Fruit fly (Drosophila melanogaster) whole organism, embryonic: ENCODE measurements around the gene att-ORFB.
A peak's percentile ranks its signal among the peaks of the same experiment; 100 is the strongest.

Experiments
- Atf6 ChIP-seq: fragments of 200-800 bp; sonication (Bioruptor generic); IDR thresholded peaks from 2 replicates; pipeline ENCODE4 v1.3.6; 2022; ENCODE audit warnings: missing biosample characterization, missing genetic modification characterization
- B-H2 ChIP-seq: fragments of 200-800 bp; sonication (Bioruptor generic); optimal IDR thresholded peaks from 2 replicates; lab custom pipeline; 2018; ENCODE audit warnings: missing biosample characterization, mild to moderate bottlenecking, missing genetic modification characterization
- Bteb2 ChIP-seq: fragments of 200-800 bp; sonication (Bioruptor generic); optimal IDR thresholded peaks from 2 replicates; lab custom pipeline; 2016; ENCODE audit warnings: missing biosample characterization, missing genetic modification characterization
- CG10959 ChIP-seq: fragments of 200-800 bp; sonication (Bioruptor generic); IDR thresholded peaks from 2 replicates; pipeline ENCODE4 v1.3.6; 2022; ENCODE audit warnings: missing biosample characterization, missing genetic modification characterization
- CG12744 ChIP-seq: fragments of 200-800 bp; sonication (Bioruptor generic); optimal IDR thresholded peaks from 2 replicates; lab custom pipeline; 2016; ENCODE audit warnings: missing biosample characterization, missing genetic modification characterization
- CG13123 ChIP-seq: fragments of 200-800 bp; sonication (Bioruptor generic); optimal IDR thresholded peaks from 2 replicates; lab custom pipeline; 2016; ENCODE audit warnings: missing biosample characterization, missing genetic modification characterization
- CG14710 ChIP-seq: fragments of 200-800 bp; sonication (Bioruptor generic); optimal IDR thresholded peaks from 3 replicates; lab custom pipeline; 2019; ENCODE audit warnings: missing biosample characterization, mild to moderate bottlenecking, missing genetic modification characterization, moderate library complexity
- CG14965 ChIP-seq: fragments of 200-800 bp; sonication (Bioruptor generic); optimal IDR thresholded peaks from 2 replicates; lab custom pipeline; 2016; ENCODE audit warnings: missing biosample characterization, missing genetic modification characterization, borderline replicate concordance
- CG15696 ChIP-seq: fragments of 200-800 bp; sonication (Bioruptor generic); optimal IDR thresholded peaks from 2 replicates; lab custom pipeline; 2019; ENCODE audit warnings: missing biosample characterization, mild to moderate bottlenecking, missing genetic modification characterization, moderate library complexity
- CG17912 ChIP-seq: fragments of 200-800 bp; sonication (Bioruptor generic); optimal IDR thresholded peaks from 2 replicates; lab custom pipeline; 2018; ENCODE audit warnings: missing biosample characterization, mild to moderate bottlenecking, missing genetic modification characterization
- CG2678 ChIP-seq: fragments of 200-800 bp; sonication (Bioruptor generic); optimal IDR thresholded peaks from 3 replicates; lab custom pipeline; 2019; ENCODE audit warnings: missing biosample characterization, mild to moderate bottlenecking, missing genetic modification characterization, moderate library complexity
- CG30403 ChIP-seq: fragments of 200-800 bp; sonication (Bioruptor generic); optimal IDR thresholded peaks from 3 replicates; lab custom pipeline; 2016; ENCODE audit warnings: missing biosample characterization, missing genetic modification characterization
- CG31441 ChIP-seq: fragments of 200-800 bp; sonication (Bioruptor generic); IDR thresholded peaks from 2 replicates; pipeline ENCODE4 v1.3.6; 2022; ENCODE audit warnings: missing biosample characterization, missing genetic modification characterization
- CG33213 ChIP-seq: fragments of 200-800 bp; sonication (Bioruptor generic); optimal IDR thresholded peaks from 3 replicates; lab custom pipeline; 2016; ENCODE audit warnings: missing biosample characterization, missing genetic modification characterization
- CG6791 ChIP-seq: fragments of 200-800 bp; sonication (Bioruptor generic); IDR thresholded peaks from 3 replicates; pipeline ENCODE4 v1.3.6; 2022; ENCODE audit warnings: missing biosample characterization, missing genetic modification characterization; ENCODE audit not compliant: partially characterized antibody
- CG7372 ChIP-seq: fragments of 200-800 bp; sonication (Bioruptor generic); IDR thresholded peaks from 2 replicates; pipeline ENCODE4 v1.3.6; 2022; ENCODE audit warnings: missing biosample characterization, missing genetic modification characterization
- CG9876 ChIP-seq: fragments of 200-800 bp; sonication (Bioruptor generic); optimal IDR thresholded peaks from 2 replicates; lab custom pipeline; 2016; ENCODE audit warnings: missing biosample characterization, missing genetic modification characterization
- CHES-1-like ChIP-seq: fragments of 200-800 bp; sonication (Bioruptor generic); optimal IDR thresholded peaks from 2 replicates; lab custom pipeline; 2016; ENCODE audit warnings: missing biosample characterization, missing genetic modification characterization
- CkIIα-i1 ChIP-seq: fragments of 200-800 bp; sonication (Bioruptor generic); IDR thresholded peaks from 2 replicates; pipeline ENCODE4 v1.3.6; 2022; ENCODE audit warnings: missing biosample characterization, missing genetic modification characterization
- D19B ChIP-seq: fragments of 200-800 bp; sonication (Bioruptor generic); optimal IDR thresholded peaks from 2 replicates; lab custom pipeline; 2017; ENCODE audit warnings: missing biosample characterization, mild to moderate bottlenecking, missing genetic modification characterization
- Dek ChIP-seq: fragments of 200-800 bp; sonication (Bioruptor generic); optimal IDR thresholded peaks from 3 replicates; lab custom pipeline; 2019; ENCODE audit warnings: missing biosample characterization, mild to moderate bottlenecking, missing genetic modification characterization, moderate library complexity
- Dfd ChIP-seq, 2 experiments: fragments of >200 bp; optimal IDR thresholded peaks; 2 replicates each; lab custom pipeline; 2017; ENCODE audit warnings: missing biosample characterization in 2 of 2, missing genetic modification characterization in 2 of 2
- Dip2 ChIP-seq: fragments of 200-800 bp; sonication (Bioruptor generic); IDR thresholded peaks from 2 replicates; pipeline ENCODE4 v1.3.6; 2022; ENCODE audit warnings: missing biosample characterization, missing genetic modification characterization
- HLH54F ChIP-seq: fragments of 200-800 bp; sonication (Bioruptor generic); optimal IDR thresholded peaks from 3 replicates; lab custom pipeline; 2016; ENCODE audit warnings: missing biosample characterization, missing genetic modification characterization
- HmgZ ChIP-seq: fragments of 200-800 bp; sonication (Bioruptor generic); optimal IDR thresholded peaks from 2 replicates; lab custom pipeline; 2018; ENCODE audit warnings: missing biosample characterization, mild to moderate bottlenecking, missing genetic modification characterization
- MTF-1 ChIP-seq: fragments of 200-800 bp; sonication (Bioruptor generic); optimal IDR thresholded peaks from 2 replicates; lab custom pipeline; 2018; ENCODE audit warnings: missing biosample characterization, mild to moderate bottlenecking, missing genetic modification characterization, borderline replicate concordance
- Meics ChIP-seq: fragments of 200-800 bp; sonication (Bioruptor generic); optimal IDR thresholded peaks from 2 replicates; lab custom pipeline; 2017; ENCODE audit warnings: missing biosample characterization, mild to moderate bottlenecking, missing genetic modification characterization
- Mes4 ChIP-seq: fragments of 200-800 bp; sonication (Bioruptor generic); optimal IDR thresholded peaks from 2 replicates; lab custom pipeline; 2016; ENCODE audit warnings: missing biosample characterization, missing genetic modification characterization
- NC2α ChIP-seq: fragments of 200-800 bp; sonication (Bioruptor generic); optimal IDR thresholded peaks from 2 replicates; lab custom pipeline; 2016; ENCODE audit warnings: missing biosample characterization, missing genetic modification characterization
- NC2β ChIP-seq: fragments of 200-800 bp; sonication (Bioruptor generic); optimal IDR thresholded peaks from 2 replicates; lab custom pipeline; 2016; ENCODE audit warnings: missing biosample characterization, missing genetic modification characterization
- Pdp1 ChIP-seq, 2 experiments: fragments of 200-800 bp; sonication (Bioruptor generic); optimal IDR thresholded peaks; 3 replicates each; lab custom pipeline; 2016; ENCODE audit warnings: missing biosample characterization in 2 of 2, missing genetic modification characterization in 2 of 2, mild to moderate bottlenecking in 1 of 2, moderate library complexity in 1 of 2
- Scr ChIP-seq: fragments of 200-800 bp; sonication (Bioruptor generic); IDR thresholded peaks from 2 replicates; pipeline ENCODE4 v1.3.6; 2022; ENCODE audit warnings: missing biosample characterization, missing genetic modification characterization; ENCODE audit not compliant: partially characterized antibody
- TFAM ChIP-seq: fragments of 200-800 bp; sonication (Bioruptor generic); optimal IDR thresholded peaks from 2 replicates; lab custom pipeline; 2017; ENCODE audit warnings: missing biosample characterization, missing genetic modification characterization, inconsistent platforms
- bsh ChIP-seq, 2 experiments: fragments of 200-800 bp; sonication (Bioruptor generic); optimal IDR thresholded peaks; 2 replicates each; lab custom pipeline; 2017 to 2018; ENCODE audit warnings: mild to moderate bottlenecking in 2 of 2, missing biosample characterization in 2 of 2, missing genetic modification characterization in 2 of 2, moderate library complexity in 1 of 2
- chinmo ChIP-seq: fragments of 200-800 bp; sonication (Bioruptor generic); IDR thresholded peaks from 4 replicates; pipeline ENCODE4 v1.3.6; 2022; ENCODE audit warnings: missing biosample characterization, missing genetic modification characterization; ENCODE audit not compliant: partially characterized antibody
- eve ChIP-seq, 2 experiments: fragments of >200 bp; optimal IDR thresholded peaks; 2 replicates each; lab custom pipeline; 2017; ENCODE audit warnings: missing biosample characterization in 2 of 2, missing genetic modification characterization in 2 of 2
- fd96Cb ChIP-seq: fragments of 200-800 bp; sonication (Bioruptor generic); optimal IDR thresholded peaks from 2 replicates; lab custom pipeline; 2018; ENCODE audit warnings: missing biosample characterization, mild to moderate bottlenecking, missing genetic modification characterization, moderate library complexity
- grn ChIP-seq: fragments of 200-800 bp; sonication (Bioruptor generic); optimal IDR thresholded peaks from 3 replicates; lab custom pipeline; 2017; ENCODE audit warnings: missing biosample characterization, missing genetic modification characterization
- her ChIP-seq: fragments of 200-800 bp; sonication (Bioruptor generic); optimal IDR thresholded peaks from 2 replicates; lab custom pipeline; 2016; ENCODE audit warnings: missing biosample characterization, missing genetic modification characterization
- ind ChIP-seq: fragments of 200-800 bp; sonication (Bioruptor generic); optimal IDR thresholded peaks from 3 replicates; lab custom pipeline; 2016; ENCODE audit warnings: missing biosample characterization, missing genetic modification characterization
- kay ChIP-seq: fragments of 200-800 bp; sonication (Bioruptor generic); optimal IDR thresholded peaks from 2 replicates; lab custom pipeline; 2016; ENCODE audit warnings: missing biosample characterization, missing genetic modification characterization
- nau ChIP-seq: fragments of 200-800 bp; sonication (Bioruptor generic); optimal IDR thresholded peaks from 3 replicates; lab custom pipeline; 2017; ENCODE audit warnings: missing biosample characterization, mild to moderate bottlenecking, missing genetic modification characterization, missing genetic modification reagents
- otp ChIP-seq: fragments of 200-800 bp; sonication (Bioruptor generic); IDR thresholded peaks from 3 replicates; pipeline ENCODE4, ENCODE4 v1.3.6; 2022; ENCODE audit warnings: missing biosample characterization, missing genetic modification characterization
- row ChIP-seq: fragments of 200-800 bp; sonication (Bioruptor generic); IDR thresholded peaks from 3 replicates; pipeline ENCODE4 v1.3.6; 2022; ENCODE audit warnings: missing biosample characterization, missing genetic modification characterization
- sima ChIP-seq: fragments of 200-800 bp; sonication (Bioruptor generic); optimal IDR thresholded peaks from 2 replicates; lab custom pipeline; 2016; ENCODE audit warnings: missing biosample characterization, missing genetic modification characterization
- slp2 ChIP-seq: fragments of 200-800 bp; sonication (Bioruptor generic); optimal IDR thresholded peaks from 2 replicates; lab custom pipeline; 2016; ENCODE audit warnings: missing biosample characterization, missing genetic modification characterization
- ssp ChIP-seq: fragments of 200-800 bp; sonication (Bioruptor generic); IDR thresholded peaks from 2 replicates; pipeline ENCODE4 v1.3.6; 2022; ENCODE audit warnings: missing biosample characterization, missing genetic modification characterization
- tin ChIP-seq: fragments of 200-800 bp; sonication (Bioruptor generic); optimal IDR thresholded peaks from 3 replicates; lab custom pipeline; 2016; ENCODE audit warnings: missing biosample characterization, missing genetic modification characterization
- ttk ChIP-seq: fragments of 200-800 bp; sonication (Bioruptor generic); IDR thresholded peaks from 2 replicates; pipeline ENCODE4 v2.1.2; 2022; ENCODE audit warnings: missing biosample characterization, missing genetic modification characterization
- tup ChIP-seq: fragments of 200-800 bp; sonication (Bioruptor generic); optimal IDR thresholded peaks from 2 replicates; lab custom pipeline; 2016; ENCODE audit warnings: missing biosample characterization, mild to moderate bottlenecking, missing genetic modification characterization, moderate library complexity
- twi ChIP-seq: fragments of 200-800 bp; optimal IDR thresholded peaks from 2 replicates; lab custom pipeline; 2019; ENCODE audit warnings: missing biosample characterization, mild to moderate bottlenecking, missing genetic modification characterization, moderate library complexity

att-ORFB gene

dm6 chr3R:20549017-20549854, 5.0 kb downstream of the att-ORFB start (continued):
- no peak for TF ChIP-seq CG14965 (GFP tag; lab: Kevin White, UChicago)
- no peak for TF ChIP-seq Mes4 (GFP tag; lab: Kevin White, UChicago)
- peak; percentile 84 for TF ChIP-seq D19B (GFP tag; lab: Kevin White, UChicago)
- TF ChIP-seq CG7372 (GFP tag; lab: Robert Waterston, UW): no peak
- TF ChIP-seq fd96Cb (tag; lab: Kevin White, UChicago): no peak
- TF ChIP-seq her: peak; percentile 19
- TF ChIP-seq Scr: no peak
- no peak for TF ChIP-seq NC2β (GFP tag; lab: Kevin White, UChicago)
- TF ChIP-seq nau (GFP tag; lab: Kevin White, UChicago): no peak
- TF ChIP-seq CG17912 (GFP tag; lab: Kevin White, UChicago): peak; percentile 43
- TF ChIP-seq MTF-1 (GFP tag; lab: Kevin White, UChicago): no peak
- peak; percentile 56 for TF ChIP-seq twi (tag; lab: Kevin White, UChicago)
- no peak for TF ChIP-seq Dek (tag; lab: Kevin White, UChicago)
- TF ChIP-seq CG14710 (tag; lab: Kevin White, UChicago): no peak
- TF ChIP-seq TFAM (GFP tag; lab: Kevin White, UChicago): no peak
- no peak for TF ChIP-seq CG30403 (GFP tag; lab: Kevin White, UChicago)
- no peak for TF ChIP-seq tin (GFP tag; lab: Kevin White, UChicago)
- TF ChIP-seq tup (GFP tag; lab: Kevin White, UChicago): no peak
- TF ChIP-seq ssp: no peak
- no peak for TF ChIP-seq ttk (GFP tag; lab: Robert Waterston, UW)
- TF ChIP-seq CG6791 (GFP tag; lab: Robert Waterston, UW): no peak
- no peak for TF ChIP-seq CG33213 (GFP tag; lab: Kevin White, UChicago)
- TF ChIP-seq CkIIα-i1: no peak
- peak in 1 of 2 experiments; percentile 83 for TF ChIP-seq Pdp1 (GFP tag; optimal IDR thresholded peaks at IDR 0.05; lab: Kevin White, UChicago)
- TF ChIP-seq CG13123 (GFP tag; lab: Kevin White, UChicago): no peak
- TF ChIP-seq bsh (GFP tag; optimal IDR thresholded peaks at IDR 0.05; lab: Kevin White, UChicago): no peak
- TF ChIP-seq sima (GFP tag; lab: Kevin White, UChicago): no peak
- peak; percentile 26 for TF ChIP-seq ind
- no peak for TF ChIP-seq Dfd (GFP tag; optimal IDR thresholded peaks at IDR 0.05; lab: Kevin White, UChicago)
- TF ChIP-seq Atf6 (GFP tag; lab: Robert Waterston, UW): no peak
- peak in 1 of 2 experiments; percentile 48 for TF ChIP-seq eve (GFP tag; optimal IDR thresholded peaks at IDR 0.05; lab: Kevin White, UChicago)
- no peak for TF ChIP-seq CG12744 (GFP tag; lab: Kevin White, UChicago)
- TF ChIP-seq NC2α (GFP tag; lab: Kevin White, UChicago): no peak
- TF ChIP-seq Bteb2: no peak
- no peak for TF ChIP-seq Dip2
- peak; percentile 66 for TF ChIP-seq row (GFP tag; lab: Robert Waterston, UW)

dm6 chr3R:20548255-20548654, 5.9 kb downstream of the att-ORFB start:
- TF ChIP-seq slp2 (GFP tag; lab: Kevin White, UChicago) (no peak), B-H2 (no peak), kay (GFP tag; lab: Kevin White, UChicago) (no peak), otp (GFP tag; lab: Robert Waterston, UW) (no peak), CHES-1-like (no peak), HLH54F (GFP tag; lab: Kevin White, UChicago) (no peak), CG15696 (tag; lab: Kevin White, UChicago) (peak; percentile 76), CG31441 (GFP tag; lab: Robert Waterston, UW) (no peak), CG10959 (GFP tag; lab: Robert Waterston, UW) (no peak), CG2678 (tag; lab: Kevin White, UChicago) (no peak), grn (GFP tag; lab: Kevin White, UChicago) (peak; percentile 28), HmgZ (tag; lab: Kevin White, UChicago) (no peak), chinmo (GFP tag; lab: Robert Waterston, UW) (0 out of 4 replicates have a peak, but pooled peaks have one; percentile 14), CG9876 (GFP tag; lab: Kevin White, UChicago) (no peak), Meics (no peak)
